Worm (Caenorhabditis elegans): ENCODE results near the gene vps-39.

DNA sequence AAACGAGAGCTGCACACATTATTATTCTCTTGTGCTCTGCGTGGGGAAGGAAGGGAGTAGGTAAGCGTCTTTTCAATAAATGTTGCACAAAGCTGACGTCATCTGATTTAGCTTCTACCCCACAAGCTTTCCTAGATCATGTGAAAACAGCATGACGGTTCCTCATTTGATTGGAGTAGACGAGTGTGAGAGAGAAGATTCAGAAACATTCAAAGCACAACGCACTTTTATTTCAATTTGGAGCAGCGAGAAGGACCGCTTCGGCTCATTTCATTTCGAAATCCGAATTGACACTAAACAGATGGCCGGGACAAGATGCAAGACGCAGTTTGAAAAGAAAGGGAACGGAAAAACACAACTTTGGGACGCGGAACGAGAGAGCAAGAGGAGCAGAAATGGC, 33.8 kb downstream of the vps-39 start:
- TF ChIP-seq nhr-11 (tag; optimal IDR thresholded peaks at IDR 0.05), result no peak
- TF ChIP-seq egl-43 (GFP tag; IDR thresholded peaks at IDR 0.05), result no peak
- no peak for TF ChIP-seq pha-4 (GFP tag; IDR thresholded peaks at IDR 0.05)
- no peak for TF ChIP-seq pha-4 (tag; optimal IDR thresholded peaks at IDR 0.05)
- no peak for TF ChIP-seq nhr-77 (tag; optimal IDR thresholded peaks at IDR 0.05)
- no peak for TF ChIP-seq unc-130 (GFP tag; optimal IDR thresholded peaks at IDR 0.05)
- TF ChIP-seq Y105C5A.15 (GFP tag; IDR thresholded peaks at IDR 0.05), result no peak
- no peak for TF ChIP-seq unc-62 (GFP tag; optimal IDR thresholded peaks at IDR 0.05 in 1 of 2)
- no peak for TF ChIP-seq unc-62 (tag; optimal IDR thresholded peaks at IDR 0.05)
- no peak for TF ChIP-seq ces-1 (GFP tag; optimal IDR thresholded peaks at IDR 0.05)
- no peak for TF ChIP-seq lin-39 (tag; optimal IDR thresholded peaks at IDR 0.05)
- TF ChIP-seq ZK546.5 (tag; optimal IDR thresholded peaks at IDR 0.05), result no peak
- no peak for TF ChIP-seq jun-1 (tag; optimal IDR thresholded peaks at IDR 0.05)

All from whole organism, L4 larva.